Worm (Caenorhabditis elegans): ENCODE measurements around the gene misc-1.

DNA sequence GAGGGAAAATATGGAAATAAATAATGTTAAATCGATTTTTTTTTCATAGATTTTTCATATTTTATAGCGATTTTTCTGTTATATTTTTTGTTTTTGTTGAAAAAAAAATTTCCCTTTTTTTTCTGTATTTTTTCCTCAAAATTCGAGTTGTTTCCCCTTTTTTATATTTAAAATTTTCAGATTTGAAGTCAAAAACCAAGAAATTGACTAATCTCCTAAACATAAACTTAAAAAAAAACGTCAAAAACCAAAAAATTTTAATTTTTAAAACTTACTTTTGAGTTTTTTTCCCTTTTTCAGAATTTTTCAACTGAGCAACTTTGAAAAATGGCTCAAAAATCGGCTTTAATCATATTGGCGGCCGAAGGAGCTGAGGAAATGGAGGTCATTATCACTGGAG lies 3.9 kb downstream of the misc-1 start, which contains the start of gene djr-1.1:
- TF ChIP-seq nhr-12 (tag; optimal IDR thresholded peaks at IDR 0.05) = no peak
- TF ChIP-seq mep-1 (tag; optimal IDR thresholded peaks at IDR 0.05) = no peak
- no peak for TF ChIP-seq ces-1 (GFP tag; optimal IDR thresholded peaks at IDR 0.05)
- no peak for TF ChIP-seq nhr-71 (tag; optimal IDR thresholded peaks at IDR 0.05)
- TF ChIP-seq jun-1 (tag; optimal IDR thresholded peaks at IDR 0.05) = no peak
- no peak for TF ChIP-seq ceh-82 (tag; optimal IDR thresholded peaks at IDR 0.05)
- no peak for TF ChIP-seq elt-2 (tag; optimal IDR thresholded peaks at IDR 0.05)
- no peak for TF ChIP-seq unc-130 (tag; optimal IDR thresholded peaks at IDR 0.05)

Measured in whole organism, L1 larva.